Fruit fly (Drosophila melanogaster) S2 (cell line): ENCODE results near the gene CG6739.

Source experiments
- CG8478 ChIP-seq: fragments of >200 bp; optimal IDR thresholded peaks from 2 replicates; lab custom pipeline; 2018
- CTCF ChIP-seq, 2 experiments: fragments of >200 bp; optimal IDR thresholded peaks; 2 replicates each; lab custom pipeline; 2018

- TF ChIP-seq CTCF (optimal IDR thresholded peaks at IDR 0.05; lab: Kevin White, UChicago) (no peak), CG8478 (lab: Kevin White, UChicago) (no peak)
These were observed 22.5 kb downstream of the CG6739 start for dm6 chr2L:7630673-7631072.
